Worm (Caenorhabditis elegans) whole organism, mixed stage, embryonic: ENCODE results near the gene pms-2.

Experiments used
- M03D4.4 ChIP-seq: sonication (generic microtip); optimal IDR thresholded peaks from 2 replicates; lab custom pipeline; 2017; ENCODE audit warnings: mild to moderate bottlenecking, missing genetic modification characterization, missing compliant biosample characterization
- bed-3 ChIP-seq: fragments of 200-800 bp; sonication (Bioruptor generic); optimal IDR thresholded peaks from 3 replicates; lab custom pipeline; 2018; ENCODE audit warnings: mild to moderate bottlenecking, missing genetic modification characterization, moderate library complexity, missing compliant biosample characterization
- ceh-39 ChIP-seq: fragments of 150-350 bp; optimal IDR thresholded peaks from 2 replicates; lab custom pipeline; 2014; ENCODE audit warnings: missing biosample characterization, missing genetic modification characterization
- ceh-43 ChIP-seq: fragments of 200-800 bp; sonication (Bioruptor generic); optimal IDR thresholded peaks from 2 replicates; lab custom pipeline; 2018; ENCODE audit warnings: mild to moderate bottlenecking, missing genetic modification characterization, moderate library complexity, missing compliant biosample characterization
- ceh-83 ChIP-seq: fragments of 200-800 bp; sonication (Bioruptor generic); optimal IDR thresholded peaks from 2 replicates; lab custom pipeline; 2018; ENCODE audit warnings: mild to moderate bottlenecking, missing genetic modification characterization, missing compliant biosample characterization
- ces-1 ChIP-seq: fragments of 150-350 bp; optimal IDR thresholded peaks from 2 replicates; lab custom pipeline; 2014; ENCODE audit warnings: missing biosample characterization, missing genetic modification reagents, missing genetic modification characterization
- cnd-1 ChIP-seq: fragments of 200-800 bp; sonication (Bioruptor generic); optimal IDR thresholded peaks from 2 replicates; lab custom pipeline; 2018; ENCODE audit warnings: mild to moderate bottlenecking, missing genetic modification characterization, missing compliant biosample characterization
- drap-1 ChIP-seq: fragments of 200-800 bp; sonication (Bioruptor generic); optimal IDR thresholded peaks from 3 replicates; lab custom pipeline; 2018; ENCODE audit warnings: mild to moderate bottlenecking, missing genetic modification characterization, missing compliant biosample characterization
- elt-1 ChIP-seq: sonication (generic microtip); optimal IDR thresholded peaks from 2 replicates; lab custom pipeline; 2017; ENCODE audit warnings: missing genetic modification characterization, mild to moderate bottlenecking, missing compliant biosample characterization, antibody characterized with exemption, moderate library complexity, borderline replicate concordance; ENCODE audit not compliant: insufficient read depth
- flh-1 ChIP-seq: fragments of 200-800 bp; sonication (Bioruptor generic); optimal IDR thresholded peaks from 2 replicates; lab custom pipeline; 2018; ENCODE audit warnings: mild to moderate bottlenecking, missing genetic modification characterization, moderate library complexity, missing compliant biosample characterization
- hlh-1 ChIP-seq: fragments of 150-350 bp; optimal IDR thresholded peaks from 2 replicates; lab custom pipeline; 2014; ENCODE audit warnings: missing biosample characterization, missing genetic modification reagents, missing genetic modification characterization
- lin-13 ChIP-seq: fragments of 150-350 bp; optimal IDR thresholded peaks from 2 replicates; lab custom pipeline; 2014; ENCODE audit warnings: missing biosample characterization, missing genetic modification characterization
- lin-32 ChIP-seq: fragments of 200-800 bp; sonication (Bioruptor generic); optimal IDR thresholded peaks from 2 replicates; lab custom pipeline; 2018; ENCODE audit warnings: mild to moderate bottlenecking, missing genetic modification characterization, missing compliant biosample characterization
- lsy-2 ChIP-seq: fragments of 150-350 bp; optimal IDR thresholded peaks from 2 replicates; lab custom pipeline; 2014; ENCODE audit warnings: missing biosample characterization, missing genetic modification characterization
- mab-5 ChIP-seq: fragments of 150-350 bp; optimal IDR thresholded peaks from 2 replicates; lab custom pipeline; 2014; ENCODE audit warnings: missing biosample characterization, missing genetic modification characterization
- mep-1 ChIP-seq: fragments of 150-350 bp; optimal IDR thresholded peaks from 2 replicates; lab custom pipeline; 2017; ENCODE audit warnings: missing biosample characterization, missing genetic modification reagents, missing genetic modification characterization, inconsistent platforms
- mls-2 ChIP-seq: sonication (generic microtip); optimal IDR thresholded peaks from 2 replicates; lab custom pipeline; 2016; ENCODE audit warnings: mild to moderate bottlenecking, missing genetic modification characterization, moderate library complexity, missing compliant biosample characterization
- nhr-12 ChIP-seq: fragments of 150-350 bp; optimal IDR thresholded peaks from 2 replicates; lab custom pipeline; 2014; ENCODE audit warnings: missing biosample characterization, missing genetic modification characterization
- nhr-2 ChIP-seq: fragments of 150-350 bp; optimal IDR thresholded peaks from 2 replicates; lab custom pipeline; 2014; ENCODE audit warnings: missing biosample characterization, missing genetic modification characterization
- nhr-28 ChIP-seq: fragments of 150-350 bp; optimal IDR thresholded peaks from 2 replicates; lab custom pipeline; 2014; ENCODE audit warnings: missing biosample characterization, missing genetic modification characterization
- nhr-76 ChIP-seq: sonication (generic microtip); optimal IDR thresholded peaks from 2 replicates; lab custom pipeline; 2017; ENCODE audit warnings: missing biosample characterization, missing genetic modification characterization
- pha-4 ChIP-seq: fragments of 150-350 bp; optimal IDR thresholded peaks from 2 replicates; lab custom pipeline; 2018; ENCODE audit warnings: missing biosample characterization, missing genetic modification reagents, missing genetic modification characterization
- snpc-4 ChIP-seq: fragments of 150-350 bp; optimal IDR thresholded peaks from 2 replicates; lab custom pipeline; 2014; ENCODE audit warnings: missing biosample characterization, missing genetic modification characterization
- sptf-1 ChIP-seq: sonication (generic microtip); optimal IDR thresholded peaks from 2 replicates; lab custom pipeline; 2017; ENCODE audit warnings: mild to moderate bottlenecking, missing genetic modification characterization, moderate library complexity, missing compliant biosample characterization
- tbx-8 ChIP-seq: fragments of 200-800 bp; sonication (Bioruptor generic); optimal IDR thresholded peaks from 2 replicates; lab custom pipeline; 2018; ENCODE audit warnings: mild to moderate bottlenecking, missing genetic modification characterization, moderate library complexity, missing compliant biosample characterization
- unc-120 ChIP-seq: sonication (generic microtip); optimal IDR thresholded peaks from 2 replicates; lab custom pipeline; 2017; ENCODE audit warnings: missing genetic modification characterization, missing compliant biosample characterization; ENCODE audit not compliant: poor library complexity, severe bottlenecking
- unc-39 ChIP-seq: fragments of 150-350 bp; optimal IDR thresholded peaks from 2 replicates; lab custom pipeline; 2014; ENCODE audit warnings: missing biosample characterization, missing genetic modification characterization
- unc-62 ChIP-seq: fragments of 150-350 bp; optimal IDR thresholded peaks from 2 replicates; lab custom pipeline; 2014; ENCODE audit warnings: missing biosample characterization, missing genetic modification reagents, missing genetic modification characterization
- zip-8 ChIP-seq: fragments of 150-350 bp; optimal IDR thresholded peaks from 2 replicates; lab custom pipeline; 2014; ENCODE audit warnings: missing biosample characterization, missing genetic modification characterization

Gene pms-2

ce11 chrV:11570169-11570651, at the start of gene pms-2, which contains the start of gene nhr-101:
TSS of gene pms-2 (minus strand) at chrV:11570601.
TSS of gene nhr-101 (plus strand) at chrV:11570476.
- TF ChIP-seq nhr-12 (tag; lab: Kevin White, UChicago): no peak
- TF ChIP-seq nhr-28 (tag; lab: Kevin White, UChicago): no peak
- no peak for TF ChIP-seq unc-62 (GFP tag; lab: Kevin White, UChicago)
- no peak for TF ChIP-seq lin-32 (GFP tag; lab: Kevin White, UChicago)
- TF ChIP-seq tbx-8 (GFP tag; lab: Kevin White, UChicago): no peak
- TF ChIP-seq zip-8 (tag; lab: Kevin White, UChicago): no peak
- TF ChIP-seq nhr-76: no peak
- no peak for TF ChIP-seq lsy-2 (tag; lab: Kevin White, UChicago)
- TF ChIP-seq ceh-83: no peak
- no peak for TF ChIP-seq lin-13 (tag; lab: Kevin White, UChicago)

DNA sequence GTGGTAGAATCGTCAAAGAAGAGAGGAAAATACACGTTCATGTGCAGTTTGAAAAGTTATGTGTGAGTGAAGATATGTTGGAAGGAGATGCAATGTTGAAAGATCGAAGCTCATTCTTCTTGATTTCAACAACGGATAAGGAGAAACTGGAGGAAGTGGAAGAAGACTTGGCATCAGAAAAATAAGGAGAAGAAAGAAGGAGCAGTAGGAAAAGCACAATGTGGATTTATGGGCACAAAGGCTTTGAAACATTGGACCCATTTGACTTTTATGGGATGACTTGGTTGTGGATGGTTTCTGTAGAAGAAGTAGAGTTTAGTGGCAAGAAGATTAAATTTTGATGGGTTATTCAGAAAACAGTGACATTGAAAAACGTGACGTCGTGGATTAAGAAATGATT, 49.7 kb upstream of the pms-2 start:
- TF ChIP-seq cnd-1 (tag; lab: Kevin White, UChicago) (no peak), lin-13 (tag; lab: Kevin White, UChicago) (no peak), nhr-76 (no peak), unc-62 (GFP tag; lab: Kevin White, UChicago) (no peak), unc-39 (tag; lab: Kevin White, UChicago) (no peak), hlh-1 (tag; lab: Kevin White, UChicago) (no peak), ceh-83 (no peak), sptf-1 (tag; lab: Kevin White, UChicago) (no peak), elt-1 (tag; lab: Kevin White, UChicago) (no peak), unc-120 (no peak), M03D4.4 (tag; lab: Kevin White, UChicago) (no peak), drap-1 (no peak), mep-1 (tag; lab: Kevin White, UChicago) (no peak), snpc-4 (no peak), lin-32 (GFP tag; lab: Kevin White, UChicago) (no peak), mls-2 (tag; lab: Kevin White, UChicago) (no peak), nhr-2 (tag; lab: Kevin White, UChicago) (no peak), flh-1 (no peak), ceh-39 (tag; lab: Kevin White, UChicago) (no peak)

DNA sequence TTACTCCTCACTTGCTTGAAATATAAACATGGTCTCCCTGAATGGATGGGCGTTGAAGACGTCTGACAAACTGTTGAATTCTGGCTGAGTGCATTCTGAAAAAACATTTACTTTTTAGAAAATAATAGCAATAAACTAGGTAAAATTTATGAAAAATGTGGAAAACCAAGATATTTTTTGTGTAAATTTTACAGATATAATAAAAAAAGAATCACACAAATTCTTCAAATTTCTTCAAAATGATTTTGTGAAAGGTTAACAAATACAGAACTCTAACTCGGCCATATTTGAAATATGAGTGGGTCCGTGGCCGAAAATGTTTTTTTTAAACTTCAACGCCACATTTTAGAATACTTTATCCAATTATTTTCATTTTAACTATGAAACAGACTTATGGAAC, 47.8 kb upstream of the pms-2 start, which contains the start of gene glb-15:
glb-15 (minus strand) TSS at position 101 of the 400 bp plus-strand sequence.
- TF ChIP-seq tbx-8 (GFP tag; lab: Kevin White, UChicago) (no peak), nhr-28 (tag; lab: Kevin White, UChicago) (no peak), lsy-2 (tag; lab: Kevin White, UChicago) (no peak), lin-13 (tag; lab: Kevin White, UChicago) (no peak), pha-4 (tag; lab: Kevin White, UChicago) (no peak), ceh-43 (no peak), drap-1 (no peak)
- TF ChIP-seq, all 35 proteins: peak for 0

- TF ChIP-seq M03D4.4 (tag; lab: Kevin White, UChicago): no peak
- TF ChIP-seq bed-3 (GFP tag; lab: Kevin White, UChicago): no peak
- no peak for TF ChIP-seq flh-1
- no peak for TF ChIP-seq mab-5 (tag; lab: Kevin White, UChicago)
- no peak for TF ChIP-seq ces-1 (GFP tag; lab: Kevin White, UChicago)
- no peak for TF ChIP-seq pha-4 (tag; lab: Kevin White, UChicago)
- TF ChIP-seq lin-13 (tag; lab: Kevin White, UChicago): no peak
- no peak for TF ChIP-seq cnd-1 (tag; lab: Kevin White, UChicago)
- TF ChIP-seq sptf-1 (tag; lab: Kevin White, UChicago): no peak
- no peak for TF ChIP-seq snpc-4
- no peak for TF ChIP-seq hlh-1 (tag; lab: Kevin White, UChicago)
- TF ChIP-seq nhr-76: no peak
These were observed 46.4 kb upstream of the pms-2 start for ce11 chrV:11616813-11617212.

ce11 chrV:11615948-11616681, 45.7 kb upstream of the pms-2 start, which contains the start of gene nlp-24:
TSS of gene nlp-24 (plus strand) at chrV:11616376.
- TF ChIP-seq lin-32 (GFP tag; lab: Kevin White, UChicago) (no peak), unc-39 (tag; lab: Kevin White, UChicago) (no peak), ceh-39 (tag; lab: Kevin White, UChicago) (no peak), M03D4.4 (tag; lab: Kevin White, UChicago) (no peak), bed-3 (GFP tag; lab: Kevin White, UChicago) (no peak)
